Worm (Caenorhabditis elegans): ENCODE measurements around the gene nspc-17.

- no peak for TF ChIP-seq mep-1 (tag; optimal IDR thresholded peaks at IDR 0.05)
- no peak for TF ChIP-seq zip-8 (tag; optimal IDR thresholded peaks at IDR 0.05)
- peak; percentile 76 for TF ChIP-seq nhr-2 (tag; optimal IDR thresholded peaks at IDR 0.05)
- TF ChIP-seq pha-4 (tag; optimal IDR thresholded peaks at IDR 0.05): no peak
- no peak for TF ChIP-seq ceh-39 (tag; optimal IDR thresholded peaks at IDR 0.05)
- TF ChIP-seq flh-1 (GFP tag; optimal IDR thresholded peaks at IDR 0.05): no peak
- TF ChIP-seq nhr-12 (tag; optimal IDR thresholded peaks at IDR 0.05): no peak
- no peak for TF ChIP-seq blmp-1 (tag; optimal IDR thresholded peaks at IDR 0.05)
- TF ChIP-seq nhr-237 (tag; optimal IDR thresholded peaks at IDR 0.05): no peak
These were observed 21.0 kb downstream of the nspc-17 start, which contains the start of gene M163.1 for ce11 chrX:14503800-14504550.

All from whole organism, mixed stage, embryonic.